Worm (Caenorhabditis elegans): ENCODE results near the gene T13A10.1.

- no peak for TF ChIP-seq hmbx-1 (tag; optimal IDR thresholded peaks at IDR 0.05)
- peak; percentile 93 for TF ChIP-seq ama-1 (optimal IDR thresholded peaks at IDR 0.05)
Observed at ce11 chrIV:6294081-6294480, 18.2 kb downstream of the T13A10.1 start, which contains the start of gene hil-2.

All from whole organism, early embryonic.